Fruit fly (Drosophila melanogaster) whole organism, wandering third instar larva: ENCODE results near the gene obst-B.

Source experiments
- CG9705 ChIP-seq: fragments of 200-800 bp; sonication (Bioruptor generic); optimal IDR thresholded peaks from 2 replicates; lab custom pipeline; 2018; ENCODE audit warnings: missing biosample characterization, mild to moderate bottlenecking, missing genetic modification characterization
- Hr83 ChIP-seq: fragments of 200-300 bp; sonication (Bioruptor generic); optimal IDR thresholded peaks from 2 replicates; lab custom pipeline; 2016; ENCODE audit warnings: missing biosample characterization, mild to moderate bottlenecking, missing genetic modification characterization, moderate library complexity; ENCODE audit not compliant: poor library complexity, severe bottlenecking
- Mio ChIP-seq: sonication (Bioruptor generic); optimal IDR thresholded peaks from 2 replicates; lab custom pipeline; 2016; ENCODE audit warnings: missing biosample characterization, missing genetic modification characterization
- N ChIP-seq: fragments of >200 bp; optimal IDR thresholded peaks from 2 replicates; lab custom pipeline; 2018; ENCODE audit warnings: missing biosample characterization, missing external identifiers, missing genetic modification characterization
- OdsH ChIP-seq: fragments of 200-800 bp; sonication (Bioruptor generic); optimal IDR thresholded peaks from 2 replicates; lab custom pipeline; 2016; ENCODE audit warnings: missing biosample characterization, mild to moderate bottlenecking, missing genetic modification characterization
- Sp1 ChIP-seq: fragments of 200-800 bp; sonication (Bioruptor generic); optimal IDR thresholded peaks from 3 replicates; lab custom pipeline; 2019; ENCODE audit warnings: missing biosample characterization, mild to moderate bottlenecking, missing genetic modification characterization, moderate library complexity
- Vsx2 ChIP-seq: fragments of 200-300, 225-300 bp; sonication (Bioruptor generic); optimal IDR thresholded peaks from 2 replicates; lab custom pipeline; 2018; ENCODE audit warnings: missing biosample characterization, missing genetic modification characterization; ENCODE audit not compliant: partially characterized antibody
- brk ChIP-seq: fragments of 200-800 bp; sonication (Bioruptor generic); optimal IDR thresholded peaks from 2 replicates; lab custom pipeline; 2016; ENCODE audit warnings: missing biosample characterization, mild to moderate bottlenecking, missing genetic modification characterization
- dsf ChIP-seq: sonication (Bioruptor generic); optimal IDR thresholded peaks from 2 replicates; lab custom pipeline; 2016; ENCODE audit warnings: missing biosample characterization, missing genetic modification characterization, borderline replicate concordance
- ey ChIP-seq: fragments of 200-800 bp; sonication (Bioruptor generic); optimal IDR thresholded peaks from 2 replicates; lab custom pipeline; 2016; ENCODE audit warnings: missing biosample characterization, missing genetic modification characterization
- pan ChIP-seq: fragments of >200 bp; optimal IDR thresholded peaks from 2 replicates; lab custom pipeline; 2017
- psq ChIP-seq: fragments of 200-800 bp; sonication (Bioruptor generic); optimal IDR thresholded peaks from 3 replicates; lab custom pipeline; 2017; ENCODE audit warnings: missing biosample characterization, mild to moderate bottlenecking, missing genetic modification characterization, moderate library complexity
- tai ChIP-seq: sonication (Bioruptor generic); optimal IDR thresholded peaks from 2 replicates; lab custom pipeline; 2016; ENCODE audit warnings: missing biosample characterization, missing genetic modification characterization
- usp ChIP-seq: fragments of >200 bp; optimal IDR thresholded peaks from 2 replicates; lab custom pipeline; 2017; ENCODE audit warnings: missing biosample characterization, missing genetic modification characterization

DNA sequence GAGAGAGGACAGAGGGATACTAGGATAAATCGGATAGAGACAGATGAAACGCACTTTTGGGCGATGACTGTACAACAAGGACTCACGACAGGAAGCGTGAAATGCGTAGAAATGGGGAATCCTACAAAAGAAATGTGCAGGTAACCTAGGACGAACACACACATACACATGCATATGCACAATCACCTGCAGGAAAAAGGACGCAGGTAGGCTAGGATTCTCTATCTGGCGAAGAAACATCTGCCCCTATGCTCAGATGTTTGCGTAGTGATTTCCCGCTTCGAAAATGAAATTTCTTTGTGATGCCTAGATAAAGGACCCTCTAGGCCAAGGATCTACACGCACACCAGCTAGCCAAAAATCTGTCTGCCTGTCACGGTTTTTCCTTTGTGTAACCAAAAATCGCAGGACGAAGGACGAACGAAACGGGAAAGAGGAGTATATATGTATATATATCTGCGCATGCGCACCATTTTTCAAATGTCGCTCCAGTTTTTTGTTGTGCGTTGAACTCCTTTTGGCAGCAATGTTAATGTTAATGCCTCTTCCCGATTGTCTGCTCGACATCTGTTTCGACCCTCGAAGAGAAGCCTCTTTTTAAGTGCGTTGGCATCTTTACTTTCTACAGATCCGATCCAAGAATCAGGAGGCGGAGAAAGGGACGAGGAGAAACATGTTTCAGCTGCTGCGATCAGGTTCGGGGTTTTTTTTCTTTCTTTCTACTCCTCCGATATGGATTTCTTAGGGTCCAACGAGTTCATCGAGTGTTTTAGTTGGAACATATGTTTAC lies 44.1 kb upstream of the obst-B start:
- no peak for TF ChIP-seq Hr83 (GFP tag; lab: Kevin White, UChicago)
- TF ChIP-seq brk (GFP tag; lab: Kevin White, UChicago) = no peak
- no peak for TF ChIP-seq usp (GFP tag; lab: Kevin White, UChicago)
- TF ChIP-seq tai = no peak
- no peak for TF ChIP-seq N (GFP tag; lab: Kevin White, UChicago)
- TF ChIP-seq psq (GFP tag; lab: Kevin White, UChicago) = no peak
- no peak for TF ChIP-seq Sp1 (GFP tag; lab: Kevin White, UChicago)
- TF ChIP-seq pan (lab: Kevin White, UChicago) = no peak
- TF ChIP-seq Vsx2 (GFP tag; lab: Kevin White, UChicago) = peak; percentile 42
- TF ChIP-seq dsf (GFP tag; lab: Kevin White, UChicago) = no peak
- no peak for TF ChIP-seq OdsH (GFP tag; lab: Kevin White, UChicago)
- TF ChIP-seq Mio (GFP tag; lab: Kevin White, UChicago) = no peak
- TF ChIP-seq ey (GFP tag; lab: Kevin White, UChicago) = no peak
- no peak for TF ChIP-seq CG9705 (GFP tag; lab: Kevin White, UChicago)
